Fruit fly (Drosophila melanogaster): ENCODE data around the gene dock.

Gene dock

dm6 chr2L:780851-781250, 44.9 kb upstream of the dock start:
- TF ChIP-seq dsf (GFP tag; optimal IDR thresholded peaks at IDR 0.05; ENCODE audit: borderline replicate concordance): no peak
- no peak for TF ChIP-seq dl (GFP tag; optimal IDR thresholded peaks at IDR 0.05; ENCODE audit: insufficient read depth in 1 of 2, partially characterized antibody in 2 of 2)
- no peak for TF ChIP-seq fru (GFP tag; optimal IDR thresholded peaks at IDR 0.05)
- TF ChIP-seq sage (GFP tag; optimal IDR thresholded peaks at IDR 0.05): no peak
- no peak for TF ChIP-seq rgr (GFP tag; optimal IDR thresholded peaks at IDR 0.05)
- TF ChIP-seq HLH106 (tag; optimal IDR thresholded peaks at IDR 0.05): no peak
- TF ChIP-seq Dif (GFP tag; optimal IDR thresholded peaks at IDR 0.05; ENCODE audit: partially characterized antibody): no peak
- TF ChIP-seq psq (GFP tag; optimal IDR thresholded peaks at IDR 0.05): no peak
- TF ChIP-seq pan (optimal IDR thresholded peaks at IDR 0.05): no peak
- no peak for TF ChIP-seq Hnf4 (GFP tag; optimal IDR thresholded peaks at IDR 0.05)
- TF ChIP-seq Mio (GFP tag; optimal IDR thresholded peaks at IDR 0.05): no peak
- no peak for TF ChIP-seq ey (GFP tag; optimal IDR thresholded peaks at IDR 0.05)
- no peak for TF ChIP-seq N (GFP tag; optimal IDR thresholded peaks at IDR 0.05)
- TF ChIP-seq Hr83 (GFP tag; optimal IDR thresholded peaks at IDR 0.05; ENCODE audit: poor library complexity, severe bottlenecking): no peak
- no peak for TF ChIP-seq woc (GFP tag; optimal IDR thresholded peaks at IDR 0.05)
- no peak for TF ChIP-seq dmrt93B (GFP tag; optimal IDR thresholded peaks at IDR 0.05)
- no peak for TF ChIP-seq Abd-B (GFP tag; optimal IDR thresholded peaks at IDR 0.05)
- no peak for TF ChIP-seq Dfd (GFP tag; optimal IDR thresholded peaks at IDR 0.05)
- TF ChIP-seq OdsH (GFP tag; optimal IDR thresholded peaks at IDR 0.05): no peak

dm6 chr2L:784036-784435, 41.7 kb upstream of the dock start, which contains the start of gene CG3544:
CG3544 (plus strand) TSS chr2L:784336.
- TF ChIP-seq dsf (GFP tag; optimal IDR thresholded peaks at IDR 0.05; ENCODE audit: borderline replicate concordance): no peak
- TF ChIP-seq GATAd (GFP tag; optimal IDR thresholded peaks at IDR 0.05): no peak
- TF ChIP-seq sv (GFP tag; optimal IDR thresholded peaks at IDR 0.05): no peak
- no peak for TF ChIP-seq fru (GFP tag; optimal IDR thresholded peaks at IDR 0.05)
- TF ChIP-seq Mio (GFP tag; optimal IDR thresholded peaks at IDR 0.05): no peak
- no peak for TF ChIP-seq brk (GFP tag; optimal IDR thresholded peaks at IDR 0.05)
- TF ChIP-seq Vsx2 (GFP tag; optimal IDR thresholded peaks at IDR 0.05; ENCODE audit: partially characterized antibody): no peak
- TF ChIP-seq lola (GFP tag; optimal IDR thresholded peaks at IDR 0.05): no peak
- no peak for TF ChIP-seq sage (GFP tag; optimal IDR thresholded peaks at IDR 0.05)
- TF ChIP-seq CG9705 (GFP tag; optimal IDR thresholded peaks at IDR 0.05): no peak
- no peak for TF ChIP-seq woc (GFP tag; optimal IDR thresholded peaks at IDR 0.05)
- TF ChIP-seq Hr83 (GFP tag; optimal IDR thresholded peaks at IDR 0.05; ENCODE audit: poor library complexity, severe bottlenecking): no peak
- no peak for TF ChIP-seq h (GFP tag; optimal IDR thresholded peaks at IDR 0.05)
- TF ChIP-seq foxo (GFP tag; optimal IDR thresholded peaks at IDR 0.05): no peak
- no peak for TF ChIP-seq Dfd (GFP tag; optimal IDR thresholded peaks at IDR 0.05)
- no peak for TF ChIP-seq tai (GFP tag; optimal IDR thresholded peaks at IDR 0.05)
- TF ChIP-seq usp (GFP tag; optimal IDR thresholded peaks at IDR 0.05): no peak
- TF ChIP-seq N (GFP tag; optimal IDR thresholded peaks at IDR 0.05): no peak
- TF ChIP-seq Dif (GFP tag; optimal IDR thresholded peaks at IDR 0.05; ENCODE audit: partially characterized antibody): no peak
- TF ChIP-seq ey (GFP tag; optimal IDR thresholded peaks at IDR 0.05): no peak

dm6 chr2L:789966-790365, 35.8 kb upstream of the dock start:
- TF ChIP-seq woc (GFP tag; optimal IDR thresholded peaks at IDR 0.05) (no peak), CG9705 (GFP tag; optimal IDR thresholded peaks at IDR 0.05) (no peak), ey (GFP tag; optimal IDR thresholded peaks at IDR 0.05) (no peak), dl (GFP tag; optimal IDR thresholded peaks at IDR 0.05; ENCODE audit: insufficient read depth in 1 of 2, partially characterized antibody in 2 of 2) (no peak), lola (GFP tag; optimal IDR thresholded peaks at IDR 0.05) (no peak), Hnf4 (GFP tag; optimal IDR thresholded peaks at IDR 0.05) (no peak), Jra (GFP tag; optimal IDR thresholded peaks at IDR 0.05) (no peak), Myc (optimal IDR thresholded peaks at IDR 0.05) (no peak), dsf (GFP tag; optimal IDR thresholded peaks at IDR 0.05; ENCODE audit: borderline replicate concordance) (no peak), sage (GFP tag; optimal IDR thresholded peaks at IDR 0.05) (no peak), Vsx2 (GFP tag; optimal IDR thresholded peaks at IDR 0.05; ENCODE audit: partially characterized antibody) (no peak), tai (GFP tag; optimal IDR thresholded peaks at IDR 0.05) (no peak), Mio (GFP tag; optimal IDR thresholded peaks at IDR 0.05) (no peak)

dm6 chr2L:790698-791097, 35.1 kb upstream of the dock start, which contains the start of gene Pkg21D:
Pkg21D (minus strand) TSS chr2L:790798.
- TF ChIP-seq Dif (GFP tag; optimal IDR thresholded peaks at IDR 0.05; ENCODE audit: partially characterized antibody) (no peak), CG32264 (GFP tag; optimal IDR thresholded peaks at IDR 0.05) (no peak), jim (GFP tag; optimal IDR thresholded peaks at IDR 0.05) (no peak), dl (GFP tag; optimal IDR thresholded peaks at IDR 0.05; ENCODE audit: insufficient read depth in 1 of 2, partially characterized antibody in 2 of 2) (no peak), woc (GFP tag; optimal IDR thresholded peaks at IDR 0.05) (no peak), Hr83 (GFP tag; optimal IDR thresholded peaks at IDR 0.05; ENCODE audit: poor library complexity, severe bottlenecking) (no peak), sv (GFP tag; optimal IDR thresholded peaks at IDR 0.05) (no peak), h (GFP tag; optimal IDR thresholded peaks at IDR 0.05) (no peak), Hnf4 (GFP tag; optimal IDR thresholded peaks at IDR 0.05) (no peak), psq (GFP tag; optimal IDR thresholded peaks at IDR 0.05) (no peak), rgr (GFP tag; optimal IDR thresholded peaks at IDR 0.05) (no peak), Abd-B (GFP tag; optimal IDR thresholded peaks at IDR 0.05) (no peak)

All from whole organism, wandering third instar larva.